Worm (Caenorhabditis elegans): ENCODE data around the gene nhr-95.
A peak's percentile ranks its signal among the peaks of the same experiment; 100 is the strongest.

Gene nhr-95

ce11 chrV:19119260-19119659 is 36.8 kb upstream of the nhr-95 start, which contains the start of gene Y39B6A.13 (continued):
- TF ChIP-seq nhr-84 (tag; optimal IDR thresholded peaks at IDR 0.05) = no peak
- TF ChIP-seq C04F5.9 (tag; optimal IDR thresholded peaks at IDR 0.05) = no peak
- TF ChIP-seq ets-5 (GFP tag; IDR thresholded peaks at IDR 0.05) = no peak
- TF ChIP-seq lin-15B (tag; optimal IDR thresholded peaks at IDR 0.05) = no peak
- TF ChIP-seq jun-1 (tag; optimal IDR thresholded peaks at IDR 0.05) = no peak
- no peak for TF ChIP-seq pag-3 (tag; optimal IDR thresholded peaks at IDR 0.05; ENCODE audit: borderline replicate concordance, insufficient read depth)
- TF ChIP-seq sup-37 (GFP tag; optimal IDR thresholded peaks at IDR 0.05) = no peak
- TF ChIP-seq tlp-1 (tag; optimal IDR thresholded peaks at IDR 0.05) = no peak
- peak; percentile 27 for TF ChIP-seq fkh-8 (tag; optimal IDR thresholded peaks at IDR 0.05)
- TF ChIP-seq C16A3.4 (tag; optimal IDR thresholded peaks at IDR 0.05) = peak; percentile 41
- TF ChIP-seq nhr-12 (tag; optimal IDR thresholded peaks at IDR 0.05) = no peak
- TF ChIP-seq tbx-2 (tag; optimal IDR thresholded peaks at IDR 0.05) = peak; percentile 40
- TF ChIP-seq nhr-20 (tag; optimal IDR thresholded peaks at IDR 0.05) = peak; percentile 13
- TF ChIP-seq elt-2 (tag; optimal IDR thresholded peaks at IDR 0.05) = no peak
- no peak for TF ChIP-seq egl-13 (tag; optimal IDR thresholded peaks at IDR 0.05)
- peak; percentile 52 to 58 for TF ChIP-seq lsy-2 (tag; optimal IDR thresholded peaks at IDR 0.05)
- no peak for TF ChIP-seq nhr-11 (tag; optimal IDR thresholded peaks at IDR 0.05)
- no peak for TF ChIP-seq egl-27 (tag; optimal IDR thresholded peaks at IDR 0.05)
- no peak for TF ChIP-seq mab-9 (GFP tag; IDR thresholded peaks at IDR 0.05)
- TF ChIP-seq fkh-4 (tag; optimal IDR thresholded peaks at IDR 0.05; ENCODE audit: borderline replicate concordance) = no peak
- no peak for TF ChIP-seq blmp-1 (tag; optimal IDR thresholded peaks at IDR 0.05)
- TF ChIP-seq alr-1 (tag; optimal IDR thresholded peaks at IDR 0.05; ENCODE audit: borderline replicate concordance) = no peak
- no peak for TF ChIP-seq lir-3 (tag; optimal IDR thresholded peaks at IDR 0.05; ENCODE audit: poor library complexity)
- no peak for TF ChIP-seq lin-13 (GFP tag; optimal IDR thresholded peaks at IDR 0.05)
- TF ChIP-seq lin-35 (GFP tag; optimal IDR thresholded peaks at IDR 0.05) = peak; percentile 77 to 88
- no peak for TF ChIP-seq zag-1 (tag; optimal IDR thresholded peaks at IDR 0.05)
- TF ChIP-seq fkh-10 (GFP tag; optimal IDR thresholded peaks at IDR 0.05) = no peak
- TF ChIP-seq irx-1 (tag; optimal IDR thresholded peaks at IDR 0.05) = no peak
- no peak for TF ChIP-seq nhr-71 (tag; optimal IDR thresholded peaks at IDR 0.05)
- no peak for TF ChIP-seq ces-1 (GFP tag; optimal IDR thresholded peaks at IDR 0.05)
- TF ChIP-seq ztf-11 (tag; optimal IDR thresholded peaks at IDR 0.05) = no peak
- TF ChIP-seq hlh-17 (GFP tag; optimal IDR thresholded peaks at IDR 0.05; ENCODE audit: borderline replicate concordance) = no peak

ce11 chrV:19118312-19118711 is 35.9 kb upstream of the nhr-95 start, which contains the start of gene pro-3:
Gene pro-3 (minus strand): TSS chrV:19118412.
- TF ChIP-seq sptf-1 (tag; optimal IDR thresholded peaks at IDR 0.05) = no peak

- TF ChIP-seq aly-2 (tag; optimal IDR thresholded peaks at IDR 0.05) = no peak
- TF ChIP-seq hlh-4 (tag; optimal IDR thresholded peaks at IDR 0.05) = no peak
- no peak for TF ChIP-seq unc-86 (tag; optimal IDR thresholded peaks at IDR 0.05)
- TF ChIP-seq dsc-1 (tag; optimal IDR thresholded peaks at IDR 0.05) = no peak
- TF ChIP-seq sup-37 (GFP tag; optimal IDR thresholded peaks at IDR 0.05) = no peak
- TF ChIP-seq nhr-237 (tag; optimal IDR thresholded peaks at IDR 0.05) = no peak
Observed at ce11 chrV:19116872-19117372, 34.5 kb upstream of the nhr-95 start.

ce11 chrV:19107065-19107464 is 24.6 kb upstream of the nhr-95 start:
- TF ChIP-seq aha-1 (tag; optimal IDR thresholded peaks at IDR 0.05) (no peak), skn-1 (tag; optimal IDR thresholded peaks at IDR 0.05) (no peak), jun-1 (tag; optimal IDR thresholded peaks at IDR 0.05) (no peak)
